Fruit fly (Drosophila melanogaster) whole organism, embryonic: ENCODE data around the gene Art3.

Experiments
- ATbp ChIP-seq: fragments of 200-800 bp; sonication (Bioruptor generic); optimal IDR thresholded peaks from 2 replicates; lab custom pipeline; 2017; ENCODE audit warnings: missing biosample characterization, mild to moderate bottlenecking, missing genetic modification characterization, missing genetic modification reagents
- Aef1 ChIP-seq: fragments of 200-800 bp; sonication (Bioruptor generic); IDR thresholded peaks from 3 replicates; pipeline ENCODE4 v1.3.6; 2022; ENCODE audit warnings: missing biosample characterization, missing genetic modification characterization
- Atf-2 ChIP-seq: fragments of 200-800 bp; sonication (Bioruptor generic); optimal IDR thresholded peaks from 2 replicates; lab custom pipeline; 2016; ENCODE audit warnings: missing biosample characterization, missing genetic modification characterization
- CG12219 ChIP-seq: fragments of 200-800 bp; sonication (Bioruptor generic); optimal IDR thresholded peaks from 3 replicates; lab custom pipeline; 2018; ENCODE audit warnings: missing biosample characterization, mild to moderate bottlenecking, missing genetic modification characterization
- CG13894 ChIP-seq: fragments of 200-800 bp; sonication (Bioruptor generic); optimal IDR thresholded peaks from 3 replicates; lab custom pipeline; 2018; ENCODE audit warnings: missing biosample characterization, mild to moderate bottlenecking, missing genetic modification characterization, moderate library complexity
- CG1602 ChIP-seq: fragments of 200-800 bp; sonication (Bioruptor generic); optimal IDR thresholded peaks from 3 replicates; lab custom pipeline; 2016; ENCODE audit warnings: missing biosample characterization, missing genetic modification characterization
- CG16863 ChIP-seq: fragments of 200-800 bp; sonication (Bioruptor generic); optimal IDR thresholded peaks from 3 replicates; lab custom pipeline; 2016; ENCODE audit warnings: missing biosample characterization, missing genetic modification characterization
- CG17568 ChIP-seq: fragments of 200-800 bp; sonication (Bioruptor generic); optimal IDR thresholded peaks from 2 replicates; lab custom pipeline; 2018; ENCODE audit warnings: missing biosample characterization, mild to moderate bottlenecking, missing genetic modification characterization, moderate library complexity
- CG1832 ChIP-seq: fragments of 200-800 bp; sonication (Bioruptor generic); optimal IDR thresholded peaks from 2 replicates; lab custom pipeline; 2017; ENCODE audit warnings: missing biosample characterization, mild to moderate bottlenecking, missing genetic modification characterization, inconsistent platforms
- CG32772 ChIP-seq: fragments of 200-800 bp; sonication (Bioruptor generic); IDR thresholded peaks from 2 replicates; pipeline ENCODE4 v1.3.6; 2022; ENCODE audit warnings: missing biosample characterization, missing genetic modification characterization
- CG34376 ChIP-seq: fragments of 200-800 bp; sonication (Bioruptor generic); optimal IDR thresholded peaks from 2 replicates; lab custom pipeline; 2018; ENCODE audit warnings: missing biosample characterization, mild to moderate bottlenecking, missing genetic modification characterization
- CG4282 ChIP-seq: fragments of 200-800 bp; sonication (Bioruptor generic); optimal IDR thresholded peaks from 2 replicates; lab custom pipeline; 2016; ENCODE audit warnings: missing biosample characterization, missing genetic modification characterization
- CG43689 ChIP-seq: fragments of 200-800 bp; sonication (Bioruptor generic); IDR thresholded peaks from 2 replicates; pipeline ENCODE4 v1.3.6; 2022; ENCODE audit warnings: missing biosample characterization, missing genetic modification characterization
- CG4820 ChIP-seq: fragments of 200-800 bp; sonication (Bioruptor generic); optimal IDR thresholded peaks from 3 replicates; lab custom pipeline; 2016; ENCODE audit warnings: missing biosample characterization, missing genetic modification characterization
- CG6175 ChIP-seq: fragments of 200-800 bp; sonication (Bioruptor generic); IDR thresholded peaks from 3 replicates; pipeline ENCODE4 v1.3.6; 2022; ENCODE audit warnings: missing biosample characterization, missing genetic modification characterization
- CG6683 ChIP-seq: fragments of 200-800 bp; sonication (Bioruptor generic); optimal IDR thresholded peaks from 2 replicates; lab custom pipeline; 2017; ENCODE audit warnings: missing biosample characterization, mild to moderate bottlenecking, missing genetic modification characterization, missing genetic modification reagents
- CG7372 ChIP-seq: fragments of 200-800 bp; sonication (Bioruptor generic); IDR thresholded peaks from 2 replicates; pipeline ENCODE4 v1.3.6; 2022; ENCODE audit warnings: missing biosample characterization, missing genetic modification characterization
- CG9437 ChIP-seq: fragments of 200-800 bp; sonication (Bioruptor generic); optimal IDR thresholded peaks from 2 replicates; lab custom pipeline; 2018; ENCODE audit warnings: missing biosample characterization, mild to moderate bottlenecking, missing genetic modification characterization
- Dbx ChIP-seq: fragments of 200-800 bp; sonication (Bioruptor generic); IDR thresholded peaks from 3 replicates; pipeline ENCODE4 v1.3.6; 2022; ENCODE audit warnings: missing biosample characterization, missing genetic modification characterization
- Dfd ChIP-seq, 2 experiments: fragments of >200 bp; optimal IDR thresholded peaks; 2 replicates each; lab custom pipeline; 2017; ENCODE audit warnings: missing biosample characterization in 2 of 2, missing genetic modification characterization in 2 of 2
- Doc3 ChIP-seq: fragments of 200-800 bp; sonication (Bioruptor generic); IDR thresholded peaks from 3 replicates; pipeline ENCODE4 v1.3.6; 2022; ENCODE audit warnings: missing biosample characterization, missing genetic modification characterization; ENCODE audit not compliant: partially characterized antibody
- Elba2 ChIP-seq: fragments of 200-800 bp; sonication (Bioruptor generic); optimal IDR thresholded peaks from 3 replicates; lab custom pipeline; 2016; ENCODE audit warnings: missing biosample characterization, missing genetic modification characterization
- GATAe ChIP-seq: fragments of 200-800 bp; sonication (Bioruptor generic); conservative IDR thresholded peaks from 2 replicates; pipeline ENCODE4 v1.3.6; 2022; ENCODE audit warnings: missing biosample characterization, missing genetic modification characterization
- HLHmδ ChIP-seq: fragments of 200-800 bp; sonication (Bioruptor generic); optimal IDR thresholded peaks from 2 replicates; lab custom pipeline; 2018; ENCODE audit warnings: missing biosample characterization, mild to moderate bottlenecking, missing genetic modification characterization, moderate library complexity
- Hmr ChIP-seq: fragments of 200-800 bp; sonication (Bioruptor generic); optimal IDR thresholded peaks from 3 replicates; lab custom pipeline; 2017; ENCODE audit warnings: mild to moderate bottlenecking, missing biosample characterization, missing genetic modification reagents, missing genetic modification characterization
- Max ChIP-seq: fragments of 200-800 bp; sonication (Bioruptor generic); optimal IDR thresholded peaks from 2 replicates; lab custom pipeline; 2016; ENCODE audit warnings: missing biosample characterization, mild to moderate bottlenecking, missing genetic modification characterization
- Oaz ChIP-seq: fragments of 200-800 bp; sonication (Bioruptor generic); IDR thresholded peaks from 2 replicates; pipeline ENCODE4 v1.3.6; 2022; ENCODE audit warnings: missing biosample characterization, missing genetic modification characterization
- Sox100B ChIP-seq: fragments of 200-800 bp; sonication (Bioruptor generic); optimal IDR thresholded peaks from 3 replicates; lab custom pipeline; 2018; ENCODE audit warnings: missing biosample characterization, mild to moderate bottlenecking, missing genetic modification characterization
- Sox102F ChIP-seq: fragments of 200-800 bp; sonication (Bioruptor generic); optimal IDR thresholded peaks from 2 replicates; lab custom pipeline; 2018; ENCODE audit warnings: missing biosample characterization, mild to moderate bottlenecking, missing genetic modification characterization, moderate library complexity
- btn ChIP-seq: fragments of 200-800 bp; sonication (Bioruptor generic); optimal IDR thresholded peaks from 2 replicates; lab custom pipeline; 2016; ENCODE audit warnings: missing biosample characterization, missing genetic modification characterization
- chm ChIP-seq: fragments of 200-800 bp; sonication (Bioruptor generic); IDR thresholded peaks from 2 replicates; pipeline ENCODE4 v1.3.6; 2022; ENCODE audit warnings: missing biosample characterization, missing genetic modification characterization
- crp ChIP-seq, 2 experiments: fragments of 200-800 bp; sonication (Bioruptor generic); optimal IDR thresholded peaks; 2 replicates in 1 of 2; 3 replicates in 1 of 2; lab custom pipeline; 2017; ENCODE audit warnings: missing biosample characterization in 2 of 2, missing genetic modification characterization in 2 of 2, mild to moderate bottlenecking in 1 of 2, moderate library complexity in 1 of 2
- dan ChIP-seq: fragments of 200-800 bp; sonication (Bioruptor generic); IDR thresholded peaks from 2 replicates; pipeline ENCODE4 v1.3.6; 2022; ENCODE audit warnings: missing biosample characterization, missing genetic modification characterization
- danr ChIP-seq: fragments of 200-800 bp; sonication (Bioruptor generic); IDR thresholded peaks from 2 replicates; pipeline ENCODE4 v1.3.6; 2022; ENCODE audit warnings: missing biosample characterization, missing genetic modification characterization
- dati ChIP-seq: fragments of 200-800 bp; sonication (Bioruptor generic); IDR thresholded peaks from 2 replicates; pipeline ENCODE4 v1.3.6; 2022; ENCODE audit warnings: missing biosample characterization, missing genetic modification characterization
- dpn ChIP-seq, 2 experiments: fragments of 200-800 bp; sonication (Bioruptor generic); optimal IDR thresholded peaks; 3 replicates each; lab custom pipeline; 2016; ENCODE audit warnings: missing biosample characterization in 2 of 2, missing genetic modification characterization in 2 of 2
- eyg ChIP-seq: fragments of 200-800 bp; sonication (Bioruptor generic); optimal IDR thresholded peaks from 3 replicates; lab custom pipeline; 2016; ENCODE audit warnings: missing biosample characterization, missing genetic modification characterization
- gsb-n ChIP-seq: fragments of 200-800 bp; sonication (Bioruptor generic); optimal IDR thresholded peaks from 3 replicates; lab custom pipeline; 2018; ENCODE audit warnings: missing biosample characterization, mild to moderate bottlenecking, missing genetic modification characterization
- h ChIP-seq: fragments of >200 bp; optimal IDR thresholded peaks from 2 replicates; lab custom pipeline; 2017
- mirr ChIP-seq: fragments of 200-800 bp; sonication (Bioruptor generic); optimal IDR thresholded peaks from 3 replicates; lab custom pipeline; 2018; ENCODE audit warnings: missing biosample characterization, mild to moderate bottlenecking, missing genetic modification characterization
- mld ChIP-seq: fragments of 200-800 bp; sonication (Bioruptor generic); IDR thresholded peaks from 3 replicates; pipeline ENCODE4 v1.3.6; 2022; ENCODE audit warnings: missing biosample characterization, missing genetic modification characterization; ENCODE audit not compliant: partially characterized antibody
- pb ChIP-seq: fragments of 200-800 bp; sonication (Bioruptor generic); optimal IDR thresholded peaks from 3 replicates; lab custom pipeline; 2016; ENCODE audit warnings: missing biosample characterization, missing genetic modification characterization
- pnt ChIP-seq: fragments of 200-800 bp; sonication (Bioruptor generic); optimal IDR thresholded peaks from 3 replicates; lab custom pipeline; 2016; ENCODE audit warnings: missing biosample characterization, missing genetic modification characterization
- schlank ChIP-seq: fragments of 200-800 bp; sonication (Bioruptor generic); optimal IDR thresholded peaks from 2 replicates; lab custom pipeline; 2018; ENCODE audit warnings: missing biosample characterization, mild to moderate bottlenecking, missing genetic modification characterization
- sens ChIP-seq: fragments of 200-800 bp; sonication (Bioruptor generic); peaks from one replicate; lab custom pipeline; 2016; ENCODE audit warnings: missing biosample characterization, missing genetic modification characterization
- sna ChIP-seq: fragments of 200-800 bp; sonication (Bioruptor generic); IDR thresholded peaks from 2 replicates; pipeline ENCODE4 v1.3.6; 2022; ENCODE audit warnings: missing biosample characterization, missing genetic modification characterization; ENCODE audit not compliant: partially characterized antibody
- tgo ChIP-seq: fragments of 200-800 bp; sonication (Bioruptor generic); IDR thresholded peaks from 3 replicates; pipeline ENCODE4 v1.3.6; 2022; ENCODE audit warnings: missing biosample characterization, missing genetic modification characterization
- tin ChIP-seq: fragments of 200-800 bp; sonication (Bioruptor generic); optimal IDR thresholded peaks from 3 replicates; lab custom pipeline; 2016; ENCODE audit warnings: missing biosample characterization, missing genetic modification characterization
- trem ChIP-seq: fragments of 200-800 bp; optimal IDR thresholded peaks from 3 replicates; lab custom pipeline; 2019; ENCODE audit warnings: missing biosample characterization, mild to moderate bottlenecking, missing genetic modification characterization, moderate library complexity
- ttk ChIP-seq: fragments of 200-800 bp; sonication (Bioruptor generic); IDR thresholded peaks from 2 replicates; pipeline ENCODE4 v2.1.2; 2022; ENCODE audit warnings: missing biosample characterization, missing genetic modification characterization

The Art3 gene

DNA sequence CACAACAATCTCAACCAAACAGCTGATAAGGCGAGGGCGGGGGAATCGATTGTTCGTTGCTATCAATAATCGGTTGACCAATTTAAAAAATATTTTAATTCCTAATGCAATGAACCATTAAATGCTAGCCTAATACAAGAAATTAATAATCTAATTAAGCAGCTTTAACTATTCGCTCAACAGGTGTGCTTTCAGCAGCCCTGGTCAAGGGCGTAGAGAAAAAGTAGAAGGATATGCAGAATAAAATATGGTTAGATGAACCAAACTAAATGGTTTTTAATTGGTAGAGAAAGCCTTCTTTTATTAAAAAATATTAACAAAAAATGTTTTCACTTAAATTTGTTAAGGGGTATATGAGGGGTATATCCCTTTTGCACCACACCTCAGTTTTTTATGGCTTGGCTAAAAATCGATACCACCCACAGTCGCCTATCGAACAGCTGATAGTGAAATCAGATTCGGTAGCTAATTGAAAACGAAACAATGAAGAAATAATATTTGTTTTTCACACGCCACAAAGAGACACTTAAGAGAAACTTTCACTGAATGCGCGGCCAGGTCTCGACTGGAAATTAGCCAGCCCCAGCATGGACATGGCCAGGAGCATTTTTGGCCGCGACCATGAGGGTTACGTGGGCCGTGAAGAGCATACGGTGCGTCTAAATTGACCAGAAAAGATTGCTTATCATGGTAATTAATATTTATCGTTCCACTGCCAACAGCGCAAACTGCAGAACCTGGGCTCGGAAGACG, 10.2 kb downstream of the Art3 start, which contains the start of the genes SIDL and CG12241 (continued):
- no peak for TF ChIP-seq CG12219
- TF ChIP-seq Doc3 (GFP tag; lab: Robert Waterston, UW), result no peak
- no peak for TF ChIP-seq Sox102F (GFP tag; lab: Kevin White, UChicago)
- no peak for TF ChIP-seq ATbp (GFP tag; lab: Kevin White, UChicago)
- TF ChIP-seq tin (GFP tag; lab: Kevin White, UChicago), result peak; percentile 72
- TF ChIP-seq Dbx (GFP tag; lab: Robert Waterston, UW), result peak; percentile 94
- peak; percentile 51 for TF ChIP-seq eyg (GFP tag; lab: Kevin White, UChicago)
- no peak for TF ChIP-seq Dfd (GFP tag; optimal IDR thresholded peaks at IDR 0.05; lab: Kevin White, UChicago)
- peak; percentile 73 to 87 for TF ChIP-seq dpn (GFP tag; optimal IDR thresholded peaks at IDR 0.05; lab: Kevin White, UChicago)
- TF ChIP-seq Sox100B, result no peak
- TF ChIP-seq h (lab: Kevin White, UChicago), result no peak
- peak; percentile 54 to 91 for TF ChIP-seq crp (GFP tag; optimal IDR thresholded peaks at IDR 0.05; lab: Kevin White, UChicago)
- TF ChIP-seq Atf-2, result no peak
- TF ChIP-seq CG13894, result no peak
- peak; percentile 92 for TF ChIP-seq CG32772 (GFP tag; lab: Robert Waterston, UW)
- peak; percentile 98 for TF ChIP-seq sens
- TF ChIP-seq dan (GFP tag; lab: Robert Waterston, UW), result peak; percentile 50; the same call in 1 of the 2 replicates
- peak; percentile 87 for TF ChIP-seq danr
- TF ChIP-seq gsb-n (tag; lab: Kevin White, UChicago), result no peak
- 0 out of 2 replicates have a peak, but pooled peaks have one; percentile 29 for TF ChIP-seq sna (GFP tag; lab: Robert Waterston, UW)
- peak; percentile 32 for TF ChIP-seq schlank (tag; lab: Kevin White, UChicago)
- TF ChIP-seq mld (GFP tag; lab: Robert Waterston, UW), result no peak
- TF ChIP-seq chm (GFP tag; lab: Robert Waterston, UW), result peak; percentile 92
- peak; percentile 96 for TF ChIP-seq tgo
- TF ChIP-seq CG1602 (GFP tag; lab: Kevin White, UChicago), result peak; percentile 45
- TF ChIP-seq CG6683 (GFP tag; lab: Kevin White, UChicago), result peak; percentile 57
- TF ChIP-seq ttk (GFP tag; lab: Robert Waterston, UW), result peak; percentile 88
- TF ChIP-seq GATAe (GFP tag; lab: Robert Waterston, UW), result peak; percentile 84
- TF ChIP-seq HLHmδ (GFP tag; lab: Kevin White, UChicago), result no peak
- peak; percentile 92 for TF ChIP-seq CG7372 (GFP tag; lab: Robert Waterston, UW)
- TF ChIP-seq CG16863 (GFP tag; lab: Kevin White, UChicago), result peak; percentile 52
- TF ChIP-seq dati (GFP tag; lab: Robert Waterston, UW), result peak; percentile 72
- no peak for TF ChIP-seq CG43689
- 0 out of 2 replicates have a peak, but pooled peaks have one; percentile 21 for TF ChIP-seq Oaz
- no peak for TF ChIP-seq Hmr (GFP tag; lab: Kevin White, UChicago)
- TF ChIP-seq mirr (GFP tag; lab: Kevin White, UChicago), result peak; percentile 9
- TF ChIP-seq CG17568 (GFP tag; lab: Kevin White, UChicago), result no peak
- TF ChIP-seq trem, result peak; percentile 73
- TF ChIP-seq CG1832 (GFP tag; lab: Kevin White, UChicago), result no peak
- TF ChIP-seq CG4282 (GFP tag; lab: Kevin White, UChicago), result no peak
- TF ChIP-seq CG6175 (GFP tag; lab: Robert Waterston, UW), result peak; percentile 85
- peak; percentile 62 for TF ChIP-seq CG9437 (GFP tag; lab: Kevin White, UChicago)
- peak; percentile 73 for TF ChIP-seq pb
- peak; percentile 0 for TF ChIP-seq Elba2 (GFP tag; lab: Kevin White, UChicago)
- TF ChIP-seq CG4820 (GFP tag; lab: Kevin White, UChicago), result peak; percentile 67
- TF ChIP-seq pnt, result peak; percentile 77
- peak; percentile 96 for TF ChIP-seq Aef1 (GFP tag; lab: Robert Waterston, UW)
- TF ChIP-seq CG34376, result peak; percentile 71
- peak; percentile 37 for TF ChIP-seq btn (GFP tag; lab: Kevin White, UChicago)
- TF ChIP-seq Max (GFP tag; lab: Kevin White, UChicago), result peak; percentile 84
